Worm (Caenorhabditis elegans): Measurements from ENCODE around the gene sas-5.
A peak's percentile ranks its signal among the peaks of the same experiment; 100 is the strongest.

The sas-5 gene

DNA sequence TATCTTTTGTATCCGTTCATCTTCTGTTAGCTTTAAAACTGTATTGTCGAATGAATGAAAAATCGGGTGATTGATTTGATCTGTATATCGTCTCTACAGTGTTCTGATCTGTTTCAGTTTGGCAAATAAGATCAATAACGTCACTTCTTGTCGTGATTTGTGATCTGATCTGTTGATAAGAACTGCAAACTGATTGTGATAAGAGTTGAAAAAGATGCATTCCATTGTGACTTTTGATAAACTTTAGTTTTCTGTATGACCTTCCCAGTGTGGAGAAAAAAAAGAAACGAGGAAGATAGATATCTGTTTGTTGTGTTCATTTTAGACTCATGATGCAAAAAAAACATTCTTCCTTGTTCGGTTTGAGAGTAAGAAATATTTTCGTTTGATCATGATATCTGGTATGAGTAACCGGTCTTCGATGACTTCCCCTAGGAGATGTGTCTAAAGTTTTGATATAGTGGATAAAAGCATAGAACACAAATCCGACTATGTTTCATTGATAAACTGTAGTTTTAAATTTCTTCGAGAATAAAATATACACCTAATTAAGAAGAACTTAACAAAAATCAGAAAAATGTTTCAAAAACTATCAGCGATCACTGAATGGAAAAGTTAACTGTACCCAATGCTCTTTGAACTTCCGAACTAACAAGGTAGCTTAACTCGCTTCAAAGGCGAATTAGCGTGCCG is 4.4 kb downstream of the sas-5 start:
- no peak for TF ChIP-seq unc-3 (GFP tag; conservative IDR thresholded peaks at IDR 0.05)
- no peak for TF ChIP-seq unc-3 (tag; optimal IDR thresholded peaks at IDR 0.05)
- no peak for TF ChIP-seq mec-3 (tag; optimal IDR thresholded peaks at IDR 0.05; ENCODE audit: borderline replicate concordance)
- TF ChIP-seq T23F11.4 (GFP tag; optimal IDR thresholded peaks at IDR 0.05), result no peak
- peak; percentile 80 for TF ChIP-seq elt-2 (tag; optimal IDR thresholded peaks at IDR 0.05)
- TF ChIP-seq dmd-4 (tag; optimal IDR thresholded peaks at IDR 0.05; ENCODE audit: borderline replicate concordance), result no peak

DNA sequence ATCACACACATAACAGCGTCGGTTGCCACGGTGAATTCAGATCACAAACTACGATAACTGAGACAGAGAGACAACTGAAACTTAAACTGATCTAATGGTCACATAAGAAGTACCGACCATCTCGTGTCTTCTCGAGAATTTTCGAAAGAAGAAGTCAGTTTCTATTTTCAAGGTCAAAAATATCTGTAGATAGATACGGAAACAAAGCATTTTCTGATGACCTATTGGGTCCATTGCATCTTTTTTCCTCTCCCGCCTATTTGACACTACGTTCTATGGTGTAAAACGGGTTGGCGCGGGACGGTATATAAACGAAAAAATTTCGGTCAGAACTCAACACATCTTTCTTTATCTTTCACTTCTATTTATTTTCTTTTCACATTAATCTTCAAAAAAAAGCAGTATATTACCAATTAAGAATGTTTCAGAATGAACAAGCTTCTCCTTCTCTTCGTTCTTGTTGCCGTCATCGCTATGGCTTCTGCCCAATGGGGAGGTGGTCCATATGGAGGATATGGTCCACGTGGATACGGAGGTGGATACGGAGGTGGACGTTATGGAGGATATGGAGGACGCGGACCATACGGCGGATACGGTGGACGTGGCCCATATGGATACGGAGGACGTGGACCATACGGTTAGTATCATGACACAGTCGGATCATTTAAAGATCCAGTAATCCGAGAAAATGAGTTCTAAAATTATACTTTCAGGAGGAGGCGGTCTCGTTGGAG is 5.6 kb downstream of the sas-5 start, which contains the start of gene nlp-24:
Gene nlp-24 (plus strand): TSS at position 429 of the 734 bp plus-strand sequence.
- TF ChIP-seq ceh-2 (tag; optimal IDR thresholded peaks at IDR 0.05), result no peak
- no peak for TF ChIP-seq T23F11.4 (GFP tag; optimal IDR thresholded peaks at IDR 0.05)
- TF ChIP-seq ceh-31 (tag; optimal IDR thresholded peaks at IDR 0.05), result no peak
- TF ChIP-seq dve-1 (tag; optimal IDR thresholded peaks at IDR 0.05), result no peak
- TF ChIP-seq pha-4 (tag; optimal IDR thresholded peaks at IDR 0.05), result no peak
- no peak for TF ChIP-seq unc-3 (GFP tag; conservative IDR thresholded peaks at IDR 0.05)
- no peak for TF ChIP-seq unc-3 (tag; optimal IDR thresholded peaks at IDR 0.05)
- no peak for TF ChIP-seq ceh-48 (tag; optimal IDR thresholded peaks at IDR 0.05)
- TF ChIP-seq sox-2 (GFP tag; IDR thresholded peaks at IDR 0.05), result no peak
- no peak for TF ChIP-seq pha-2 (tag; optimal IDR thresholded peaks at IDR 0.05)
- TF ChIP-seq dmd-4 (tag; optimal IDR thresholded peaks at IDR 0.05; ENCODE audit: borderline replicate concordance), result no peak
- TF ChIP-seq K09A11.1 (tag; optimal IDR thresholded peaks at IDR 0.05; ENCODE audit: insufficient read depth), result no peak
- TF ChIP-seq Y22D7AL.16 (tag; optimal IDR thresholded peaks at IDR 0.05), result no peak
- TF ChIP-seq unc-55 (GFP tag; optimal IDR thresholded peaks at IDR 0.05), result no peak
- no peak for TF ChIP-seq sox-4 (tag; optimal IDR thresholded peaks at IDR 0.05)
- TF ChIP-seq ceh-6 (GFP tag; optimal IDR thresholded peaks at IDR 0.05), result no peak
- TF ChIP-seq pqm-1 (tag; optimal IDR thresholded peaks at IDR 0.05), result no peak
- TF ChIP-seq nhr-232 (tag; optimal IDR thresholded peaks at IDR 0.05), result no peak
- no peak for TF ChIP-seq fkh-6 (tag; optimal IDR thresholded peaks at IDR 0.05)
- TF ChIP-seq nhr-11 (tag; optimal IDR thresholded peaks at IDR 0.05), result no peak
- TF ChIP-seq ceh-30 (tag; optimal IDR thresholded peaks at IDR 0.05), result no peak

DNA sequence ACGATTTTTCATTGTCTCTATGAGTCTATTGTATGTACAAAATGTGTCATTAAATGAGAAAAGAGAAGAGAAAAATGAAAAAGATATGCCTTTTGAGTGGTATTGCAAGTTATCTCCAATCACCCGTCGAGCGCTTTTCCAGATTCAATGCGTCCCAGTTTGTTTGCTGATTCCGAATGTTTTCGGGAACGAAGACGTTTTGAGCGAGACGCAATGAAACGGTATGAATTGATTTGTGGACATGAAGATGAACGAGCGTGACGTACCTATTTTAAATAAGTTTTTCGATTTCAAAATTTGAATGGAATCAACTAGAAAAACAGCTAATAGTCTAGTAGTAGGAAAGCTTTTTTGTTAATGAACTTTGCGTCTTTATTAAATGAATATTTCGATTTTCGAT is 6.3 kb downstream of the sas-5 start:
- TF ChIP-seq ceh-24 (tag; optimal IDR thresholded peaks at IDR 0.05) (no peak), elt-2 (tag; optimal IDR thresholded peaks at IDR 0.05) (no peak), che-1 (tag; optimal IDR thresholded peaks at IDR 0.05) (no peak), ceh-30 (tag; optimal IDR thresholded peaks at IDR 0.05) (no peak), dmd-4 (tag; optimal IDR thresholded peaks at IDR 0.05; ENCODE audit: borderline replicate concordance) (no peak), ama-1 (optimal IDR thresholded peaks at IDR 0.05) (no peak), fkh-6 (tag; optimal IDR thresholded peaks at IDR 0.05) (no peak), K02D7.2 (tag; optimal IDR thresholded peaks at IDR 0.05) (no peak), sox-4 (tag; optimal IDR thresholded peaks at IDR 0.05) (no peak), ceh-34 (tag; optimal IDR thresholded peaks at IDR 0.05) (no peak), hlh-15 (tag; optimal IDR thresholded peaks at IDR 0.05) (no peak), madf-2 (tag; optimal IDR thresholded peaks at IDR 0.05) (no peak)

DNA sequence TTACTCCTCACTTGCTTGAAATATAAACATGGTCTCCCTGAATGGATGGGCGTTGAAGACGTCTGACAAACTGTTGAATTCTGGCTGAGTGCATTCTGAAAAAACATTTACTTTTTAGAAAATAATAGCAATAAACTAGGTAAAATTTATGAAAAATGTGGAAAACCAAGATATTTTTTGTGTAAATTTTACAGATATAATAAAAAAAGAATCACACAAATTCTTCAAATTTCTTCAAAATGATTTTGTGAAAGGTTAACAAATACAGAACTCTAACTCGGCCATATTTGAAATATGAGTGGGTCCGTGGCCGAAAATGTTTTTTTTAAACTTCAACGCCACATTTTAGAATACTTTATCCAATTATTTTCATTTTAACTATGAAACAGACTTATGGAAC is 7.6 kb downstream of the sas-5 start, which contains the start of gene glb-15:
Gene glb-15 (minus strand): TSS at position 101 of the 400 bp plus-strand sequence.
- TF ChIP-seq tbx-7 (tag; optimal IDR thresholded peaks at IDR 0.05), result no peak
- no peak for TF ChIP-seq pha-2 (tag; optimal IDR thresholded peaks at IDR 0.05)
- TF ChIP-seq zip-5 (tag; optimal IDR thresholded peaks at IDR 0.05), result no peak
- TF ChIP-seq syd-9 (tag; optimal IDR thresholded peaks at IDR 0.05), result no peak
- no peak for TF ChIP-seq unc-86 (tag; optimal IDR thresholded peaks at IDR 0.05)
- TF ChIP-seq nhr-232 (tag; optimal IDR thresholded peaks at IDR 0.05), result no peak
- TF ChIP-seq nhr-11 (tag; optimal IDR thresholded peaks at IDR 0.05), result no peak
- TF ChIP-seq Y22D7AL.16 (tag; optimal IDR thresholded peaks at IDR 0.05), result no peak
- no peak for TF ChIP-seq hlh-8 (tag; optimal IDR thresholded peaks at IDR 0.05)
- no peak for TF ChIP-seq ceh-18 (tag; optimal IDR thresholded peaks at IDR 0.05)
- no peak for TF ChIP-seq pag-3 (tag; optimal IDR thresholded peaks at IDR 0.05; ENCODE audit: borderline replicate concordance)
- no peak for TF ChIP-seq npax-4 (tag; optimal IDR thresholded peaks at IDR 0.05)
- no peak for TF ChIP-seq hlh-6 (tag; optimal IDR thresholded peaks at IDR 0.05)
- no peak for TF ChIP-seq F13H6.1 (tag; optimal IDR thresholded peaks at IDR 0.05)
- TF ChIP-seq pax-1 (tag; optimal IDR thresholded peaks at IDR 0.05), result no peak
- no peak for TF ChIP-seq nfya-1 (tag; optimal IDR thresholded peaks at IDR 0.05)
- no peak for TF ChIP-seq fkh-6 (tag; optimal IDR thresholded peaks at IDR 0.05)
- TF ChIP-seq ceh-48 (tag; optimal IDR thresholded peaks at IDR 0.05), result no peak
- no peak for TF ChIP-seq unc-42 (tag; optimal IDR thresholded peaks at IDR 0.05)

Data from whole organism, late embryonic.